Fruit fly (Drosophila melanogaster): ENCODE measurements around the gene CG46412.

DNA sequence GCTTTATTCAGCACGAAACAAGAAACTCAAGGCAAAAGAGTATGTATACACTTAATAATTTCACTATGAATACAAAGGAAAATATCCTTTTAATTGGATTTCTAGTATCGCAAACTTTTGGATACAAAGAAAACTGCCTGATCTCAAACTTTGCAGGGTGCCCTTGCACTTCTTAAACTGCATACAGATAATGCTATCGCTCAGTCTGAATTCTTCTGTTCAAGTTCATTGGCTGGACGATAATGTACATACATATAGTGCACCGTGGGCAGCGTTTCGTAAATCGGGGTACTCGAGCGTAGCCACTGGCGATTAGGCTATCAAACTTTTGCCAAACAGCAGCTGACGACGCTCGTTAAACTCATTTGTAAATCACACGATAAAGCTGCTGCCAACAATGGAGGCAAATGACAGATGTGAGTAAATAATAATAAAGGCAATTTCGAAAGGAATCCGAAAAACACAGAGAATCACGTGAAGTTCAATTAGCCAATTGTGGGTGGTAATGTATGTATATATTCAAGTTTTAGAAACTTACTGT, 37.2 kb downstream of the CG46412 start:
- no peak for TF ChIP-seq CG6792 (GFP tag; optimal IDR thresholded peaks at IDR 0.05)
- TF ChIP-seq CG6276 (GFP tag; optimal IDR thresholded peaks at IDR 0.05), result no peak
- no peak for TF ChIP-seq Eip78C (GFP tag)
- no peak for TF ChIP-seq Eip75B (GFP tag; optimal IDR thresholded peaks at IDR 0.05)
- TF ChIP-seq CG7368 (GFP tag; optimal IDR thresholded peaks at IDR 0.05), result no peak
- TF ChIP-seq Smox (GFP tag; optimal IDR thresholded peaks at IDR 0.05), result no peak
- TF ChIP-seq CG11762 (GFP tag; optimal IDR thresholded peaks at IDR 0.05; ENCODE audit: insufficient read depth), result no peak
- peak; percentile 72 for TF ChIP-seq svp (GFP tag)
- TF ChIP-seq Ets96B (tag; optimal IDR thresholded peaks at IDR 0.05), result no peak
- no peak for TF ChIP-seq CG6808 (GFP tag; optimal IDR thresholded peaks at IDR 0.05)
